Worm (Caenorhabditis elegans) whole organism, L2 larva: ENCODE results near the gene svh-11.

Experiments used
- ZK546.5 ChIP-seq: sonication (generic microtip); optimal IDR thresholded peaks from 2 replicates; lab custom pipeline; 2017; ENCODE audit warnings: missing biosample characterization, missing genetic modification characterization
- alr-1 ChIP-seq: fragments of 150-350 bp; optimal IDR thresholded peaks from 2 replicates; lab custom pipeline; 2014; ENCODE audit warnings: missing biosample characterization, missing genetic modification characterization
- egl-27 ChIP-seq: sonication (generic microtip); optimal IDR thresholded peaks from 3 replicates; lab custom pipeline; 2017; ENCODE audit warnings: missing biosample characterization, missing genetic modification reagents, missing genetic modification characterization
- elt-1 ChIP-seq: fragments of 150-350 bp; optimal IDR thresholded peaks from 2 replicates; lab custom pipeline; 2014; ENCODE audit warnings: missing biosample characterization, missing genetic modification characterization
- elt-3 ChIP-seq: sonication (generic microtip); optimal IDR thresholded peaks from 2 replicates; lab custom pipeline; 2017; ENCODE audit warnings: missing biosample characterization, missing genetic modification characterization
- lin-11 ChIP-seq: fragments of 150-350 bp; sonication (generic microtip); optimal IDR thresholded peaks from 2 replicates; lab custom pipeline; 2014; ENCODE audit warnings: missing biosample characterization, missing genetic modification characterization, inconsistent platforms, mixed read lengths
- unc-55 ChIP-seq: fragments of 150-350 bp; sonication (generic microtip); optimal IDR thresholded peaks from 3 replicates; lab custom pipeline; 2014; ENCODE audit warnings: missing biosample characterization, missing genetic modification reagents, missing genetic modification characterization

DNA sequence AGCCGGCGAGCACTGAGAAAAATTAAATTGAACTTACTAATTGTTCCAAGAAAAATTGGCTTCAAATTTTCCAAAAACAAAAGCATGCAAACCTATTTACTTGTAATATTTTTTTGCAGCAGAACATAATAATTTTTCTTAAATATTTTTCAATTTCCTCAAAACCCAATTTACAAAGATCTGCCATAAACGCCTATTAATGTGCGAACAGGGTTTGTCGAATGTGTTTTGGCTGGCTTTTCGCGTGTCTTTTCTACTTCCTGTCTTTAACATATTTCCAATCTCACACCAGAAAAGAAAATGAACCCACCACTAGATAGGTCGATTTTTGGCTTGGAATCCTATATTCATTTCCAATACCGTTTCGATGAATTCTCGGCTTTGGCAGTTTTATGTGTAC is 31.7 kb upstream of the svh-11 start, which contains the start of gene C45H4.18:
- TF ChIP-seq elt-1, result no peak
- TF ChIP-seq alr-1 (tag; lab: Kevin White, UChicago), result no peak
- no peak for TF ChIP-seq lin-11 (tag; lab: Kevin White, UChicago)
- TF ChIP-seq elt-3, result no peak
- no peak for TF ChIP-seq ZK546.5 (tag; lab: Kevin White, UChicago)
- TF ChIP-seq egl-27 (tag; lab: Kevin White, UChicago), result no peak
- no peak for TF ChIP-seq unc-55 (GFP tag; lab: Kevin White, UChicago)
